Worm (Caenorhabditis elegans) whole organism, midembryonic: ENCODE data around the gene end-3.

Experiments used
- T22C8.4 ChIP-seq: fragments of 200-800 bp; sonication (Bioruptor generic); IDR thresholded peaks from 2 replicates; pipeline ENCODE4 v1.3.6; 2022; ENCODE audit warnings: missing genetic modification characterization, missing compliant biosample characterization
- cog-1 ChIP-seq: sonication (generic microtip); optimal IDR thresholded peaks from 2 replicates; lab custom pipeline; 2016; ENCODE audit warnings: missing genetic modification characterization, missing compliant biosample characterization
- flt-1 ChIP-seq: fragments of 200-800 bp; sonication (Bioruptor generic); IDR thresholded peaks from 2 replicates; pipeline ENCODE4 v1.3.6; 2022; ENCODE audit warnings: missing genetic modification characterization, missing compliant biosample characterization
- klf-2 ChIP-seq: fragments of 200-800 bp; sonication (Bioruptor generic); conservative IDR thresholded peaks from 2 replicates; pipeline ENCODE4 v1.3.6; 2022; ENCODE audit warnings: missing genetic modification reagents, missing genetic modification characterization, missing compliant biosample characterization
- med-1 ChIP-seq: sonication (generic microtip); optimal IDR thresholded peaks from 2 replicates; lab custom pipeline; 2017; ENCODE audit warnings: missing genetic modification characterization, mild to moderate bottlenecking, missing compliant biosample characterization, antibody characterized with exemption, missing genetic modification reagents; ENCODE audit not compliant: insufficient read depth
- ref-1 ChIP-seq: fragments of 200-800 bp; sonication (Bioruptor generic); conservative IDR thresholded peaks from 2 replicates; pipeline ENCODE4 v1.3.6; 2022; ENCODE audit warnings: missing genetic modification reagents, missing genetic modification characterization, missing compliant biosample characterization
- tab-1 ChIP-seq: fragments of 200-800 bp; sonication (Bioruptor generic); IDR thresholded peaks from 2 replicates; pipeline ENCODE4 v1.3.6; 2022; ENCODE audit warnings: missing genetic modification characterization, missing compliant biosample characterization
- ztf-23 ChIP-seq: fragments of 200-800 bp; sonication (Bioruptor generic); IDR thresholded peaks from 2 replicates; pipeline ENCODE4 v1.3.6; 2022; ENCODE audit warnings: missing genetic modification reagents, missing genetic modification characterization, missing compliant biosample characterization
- ztf-29 ChIP-seq: fragments of 200-800 bp; sonication (Bioruptor generic); IDR thresholded peaks from 2 replicates; pipeline ENCODE4 v1.3.6; 2022; ENCODE audit warnings: missing genetic modification reagents, missing genetic modification characterization, missing compliant biosample characterization

end-3 gene

ce11 chrV:14014395-14014794 is at the start of gene end-3:
Gene end-3 (plus strand): TSS chrV:14014695.
- TF ChIP-seq flt-1 (GFP tag; lab: Robert Waterston, UW), result no peak
- TF ChIP-seq klf-2 (GFP tag; lab: Robert Waterston, UW), result no peak
- no peak for TF ChIP-seq cog-1 (tag; lab: Kevin White, UChicago)

ce11 chrV:13980807-13981206 is 33.7 kb upstream of the end-3 start, which contains the start of gene eol-1:
Gene eol-1 (minus strand): TSS chrV:13980907.
- TF ChIP-seq tab-1 (GFP tag; lab: Robert Waterston, UW), result no peak
- no peak for TF ChIP-seq T22C8.4 (GFP tag; lab: Robert Waterston, UW)
- no peak for TF ChIP-seq ztf-23 (GFP tag; lab: Robert Waterston, UW)
- TF ChIP-seq med-1 (GFP tag; lab: Kevin White, UChicago), result no peak
- no peak for TF ChIP-seq cog-1 (tag; lab: Kevin White, UChicago)
- no peak for TF ChIP-seq klf-2 (GFP tag; lab: Robert Waterston, UW)
- TF ChIP-seq ref-1 (GFP tag; lab: Robert Waterston, UW), result no peak
- TF ChIP-seq ztf-29 (GFP tag; lab: Robert Waterston, UW), result no peak
- no peak for TF ChIP-seq flt-1 (GFP tag; lab: Robert Waterston, UW)

- TF ChIP-seq tab-1 (GFP tag; lab: Robert Waterston, UW), result no peak
- no peak for TF ChIP-seq med-1 (GFP tag; lab: Kevin White, UChicago)
- no peak for TF ChIP-seq klf-2 (GFP tag; lab: Robert Waterston, UW)
- TF ChIP-seq cog-1 (tag; lab: Kevin White, UChicago), result no peak
- TF ChIP-seq ztf-23 (GFP tag; lab: Robert Waterston, UW), result no peak
- no peak for TF ChIP-seq flt-1 (GFP tag; lab: Robert Waterston, UW)
- no peak for TF ChIP-seq ztf-29 (GFP tag; lab: Robert Waterston, UW)
- no peak for TF ChIP-seq T22C8.4 (GFP tag; lab: Robert Waterston, UW)
- no peak for TF ChIP-seq ref-1 (GFP tag; lab: Robert Waterston, UW)
These were observed 32.8 kb upstream of the end-3 start for ce11 chrV:13981677-13982076.

- no peak for TF ChIP-seq klf-2 (GFP tag; lab: Robert Waterston, UW)
- no peak for TF ChIP-seq cog-1 (tag; lab: Kevin White, UChicago)
- no peak for TF ChIP-seq tab-1 (GFP tag; lab: Robert Waterston, UW)
- no peak for TF ChIP-seq ztf-29 (GFP tag; lab: Robert Waterston, UW)
- no peak for TF ChIP-seq ref-1 (GFP tag; lab: Robert Waterston, UW)
- TF ChIP-seq ztf-23 (GFP tag; lab: Robert Waterston, UW), result no peak
- TF ChIP-seq T22C8.4 (GFP tag; lab: Robert Waterston, UW), result no peak
These were observed 29.7 kb upstream of the end-3 start, which contains the start of gene end-1 for ce11 chrV:13984828-13985227. Gene end-1 (plus strand): TSS chrV:13985128.

ce11 chrV:13986823-13987222 is 27.7 kb upstream of the end-3 start:
- TF ChIP-seq med-1 (GFP tag; lab: Kevin White, UChicago) (no peak), ztf-29 (GFP tag; lab: Robert Waterston, UW) (no peak), tab-1 (GFP tag; lab: Robert Waterston, UW) (no peak), klf-2 (GFP tag; lab: Robert Waterston, UW) (no peak), T22C8.4 (GFP tag; lab: Robert Waterston, UW) (no peak), cog-1 (tag; lab: Kevin White, UChicago) (no peak), ref-1 (GFP tag; lab: Robert Waterston, UW) (no peak), flt-1 (GFP tag; lab: Robert Waterston, UW) (no peak), ztf-23 (GFP tag; lab: Robert Waterston, UW) (no peak)

- TF ChIP-seq T22C8.4 (GFP tag; lab: Robert Waterston, UW), result no peak
- TF ChIP-seq ztf-23 (GFP tag; lab: Robert Waterston, UW), result no peak
- no peak for TF ChIP-seq ref-1 (GFP tag; lab: Robert Waterston, UW)
- TF ChIP-seq klf-2 (GFP tag; lab: Robert Waterston, UW), result no peak
- TF ChIP-seq cog-1 (tag; lab: Kevin White, UChicago), result no peak
- TF ChIP-seq tab-1 (GFP tag; lab: Robert Waterston, UW), result no peak
- no peak for TF ChIP-seq flt-1 (GFP tag; lab: Robert Waterston, UW)
- no peak for TF ChIP-seq med-1 (GFP tag; lab: Kevin White, UChicago)
- no peak for TF ChIP-seq ztf-29 (GFP tag; lab: Robert Waterston, UW)
These were observed 22.0 kb upstream of the end-3 start, which contains the start of gene droe-4 for ce11 chrV:13992485-13992884. Gene droe-4 (plus strand): TSS chrV:13992656.

- TF ChIP-seq klf-2 (GFP tag; lab: Robert Waterston, UW) (no peak), cog-1 (tag; lab: Kevin White, UChicago) (no peak), ztf-23 (GFP tag; lab: Robert Waterston, UW) (no peak), ztf-29 (GFP tag; lab: Robert Waterston, UW) (no peak), ref-1 (GFP tag; lab: Robert Waterston, UW) (no peak), tab-1 (GFP tag; lab: Robert Waterston, UW) (no peak), flt-1 (GFP tag; lab: Robert Waterston, UW) (no peak), T22C8.4 (GFP tag; lab: Robert Waterston, UW) (no peak), med-1 (GFP tag; lab: Kevin White, UChicago) (no peak)
These were observed 21.0 kb upstream of the end-3 start for ce11 chrV:13993478-13993877.

ce11 chrV:14001929-14002328 is 12.6 kb upstream of the end-3 start:
- TF ChIP-seq tab-1 (GFP tag; lab: Robert Waterston, UW) (no peak), ztf-23 (GFP tag; lab: Robert Waterston, UW) (no peak), flt-1 (GFP tag; lab: Robert Waterston, UW) (no peak), ref-1 (GFP tag; lab: Robert Waterston, UW) (no peak), cog-1 (tag; lab: Kevin White, UChicago) (no peak), med-1 (GFP tag; lab: Kevin White, UChicago) (no peak), ztf-29 (GFP tag; lab: Robert Waterston, UW) (no peak), T22C8.4 (GFP tag; lab: Robert Waterston, UW) (no peak), klf-2 (GFP tag; lab: Robert Waterston, UW) (no peak)

ce11 chrV:14002402-14002801 is 12.1 kb upstream of the end-3 start:
- TF ChIP-seq cog-1 (tag; lab: Kevin White, UChicago) (peak; percentile 24), med-1 (GFP tag; lab: Kevin White, UChicago) (no peak)
